Fruit fly (Drosophila melanogaster): ENCODE data around the gene CG15443.

Gene CG15443

DNA sequence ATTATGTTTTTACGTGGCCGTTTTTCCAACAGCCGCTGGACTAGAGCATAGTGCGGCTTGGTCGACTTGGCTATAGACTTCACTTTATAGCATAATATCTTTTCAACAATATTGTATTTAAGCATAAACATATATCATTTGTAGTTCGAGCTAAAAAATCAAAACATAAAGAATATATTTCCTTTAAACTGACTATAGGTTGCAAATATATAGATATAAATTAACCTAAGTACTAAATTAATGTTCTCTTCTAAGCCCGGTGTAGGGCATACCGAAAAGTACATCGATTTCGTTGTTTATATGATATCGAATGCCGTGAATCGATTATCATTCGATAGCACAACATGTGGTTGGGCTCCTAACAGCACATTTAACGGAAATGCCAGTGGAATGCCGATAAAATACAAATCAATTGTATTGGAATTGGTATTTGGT, 14.6 kb downstream of the CG15443 start, which contains the start of gene MFS18 (continued):
- TF ChIP-seq CG3995 (GFP tag; optimal IDR thresholded peaks at IDR 0.05) (peak; percentile 77), CG14441 (GFP tag; IDR thresholded peaks at IDR 0.05) (peak; percentile 99), pho (GFP tag; optimal IDR thresholded peaks at IDR 0.05) (peak; percentile 87), Meics (GFP tag; optimal IDR thresholded peaks at IDR 0.05) (peak; percentile 98), CG7963 (GFP tag; IDR thresholded peaks at IDR 0.05; ENCODE audit: partially characterized antibody) (peak; percentile 89), BEAF-32 (GFP tag; optimal IDR thresholded peaks at IDR 0.05) (peak; percentile 49), Oaz (GFP tag; IDR thresholded peaks at IDR 0.05) (peak; percentile 97), crp (GFP tag; optimal IDR thresholded peaks at IDR 0.05) (peak; percentile 56 to 77), H2.0 (GFP tag; IDR thresholded peaks at IDR 0.05) (peak; percentile 98), NC2β (GFP tag; optimal IDR thresholded peaks at IDR 0.05) (peak; percentile 66), gcm (GFP tag; optimal IDR thresholded peaks at IDR 0.05) (peak; percentile 96), hbn (GFP tag; IDR thresholded peaks at IDR 0.05; ENCODE audit: partially characterized antibody) (peak; percentile 46), pfk (GFP tag; optimal IDR thresholded peaks at IDR 0.05) (peak; percentile 38), tin (GFP tag; optimal IDR thresholded peaks at IDR 0.05) (peak; percentile 99), scrt (GFP tag; optimal IDR thresholded peaks at IDR 0.05) (peak; percentile 96), CG11560 (tag; IDR thresholded peaks at IDR 0.05) (peak; percentile 98), gfzf (GFP tag; optimal IDR thresholded peaks at IDR 0.05) (peak; percentile 30), gem (tag; optimal IDR thresholded peaks at IDR 0.05) (peak; percentile 98), Gsc (GFP tag; IDR thresholded peaks at IDR 0.05) (peak; percentile 97), lola (GFP tag; optimal IDR thresholded peaks at IDR 0.05) (peak in 1 of 3 experiments; percentile 99), Spps (tag; optimal IDR thresholded peaks at IDR 0.05) (peak; percentile 100), zen (tag; optimal IDR thresholded peaks at IDR 0.05) (peak; percentile 99), gce (GFP tag; IDR thresholded peaks at IDR 0.05) (peak; percentile 98), Mes4 (GFP tag; optimal IDR thresholded peaks at IDR 0.05) (peak; percentile 76), CG34422 (GFP tag; IDR thresholded peaks at IDR 0.05) (peak; percentile 99), wek (GFP tag; optimal IDR thresholded peaks at IDR 0.05) (peak; percentile 80), CG13123 (GFP tag; optimal IDR thresholded peaks at IDR 0.05) (peak; percentile 93), CG7839 (tag; optimal IDR thresholded peaks at IDR 0.05) (peak; percentile 98), CG7987 (GFP tag; optimal IDR thresholded peaks at IDR 0.05) (peak; percentile 96), CG4707 (GFP tag; optimal IDR thresholded peaks at IDR 0.05) (peak; percentile 73), CG31365 (tag; optimal IDR thresholded peaks at IDR 0.05) (peak; percentile 89), CG4617 (GFP tag; optimal IDR thresholded peaks at IDR 0.05; ENCODE audit: borderline replicate concordance) (peak; percentile 97), CG18599 (GFP tag; optimal IDR thresholded peaks at IDR 0.05) (peak; percentile 99), D (optimal IDR thresholded peaks at IDR 0.05) (no peak), D (GFP tag; optimal IDR thresholded peaks at IDR 0.05) (peak; percentile 99), CG31388 (GFP tag; optimal IDR thresholded peaks at IDR 0.05) (peak; percentile 93), chn (GFP tag; optimal IDR thresholded peaks at IDR 0.05) (peak; percentile 93), CG4424 (GFP tag; optimal IDR thresholded peaks at IDR 0.05) (peak; percentile 99), amos (GFP tag; IDR thresholded peaks at IDR 0.05; ENCODE audit: partially characterized antibody) (peak; percentile 77; the same call in 1 of the 2 replicates), bsh (GFP tag; optimal IDR thresholded peaks at IDR 0.05) (peak; percentile 67 to 97), CG12219 (GFP tag; optimal IDR thresholded peaks at IDR 0.05) (peak; percentile 89), CG5180 (GFP tag; optimal IDR thresholded peaks at IDR 0.05) (peak; percentile 86), CG11398 (GFP tag; optimal IDR thresholded peaks at IDR 0.05) (peak; percentile 35), CG11247 (GFP tag; IDR thresholded peaks at IDR 0.05) (peak; percentile 97), Opbp (GFP tag; IDR thresholded peaks at IDR 0.05; ENCODE audit: partially characterized antibody) (peak; percentile 83; the same call in 2 of the 3 replicates), CG13775 (GFP tag; optimal IDR thresholded peaks at IDR 0.05) (peak; percentile 98), CG11093 (GFP tag; IDR thresholded peaks at IDR 0.05) (peak; percentile 98), E2f1 (GFP tag; IDR thresholded peaks at IDR 0.05) (peak; percentile 99), CG17361 (GFP tag; IDR thresholded peaks at IDR 0.05) (peak; percentile 99)

Measured in whole organism, embryonic.